Worm (Caenorhabditis elegans) whole organism, L3 larva: ENCODE results near the gene Y46G5A.47.

Experiments
- R02D3.7 ChIP-seq: fragments of 150-350 bp; optimal IDR thresholded peaks from 2 replicates; lab custom pipeline; 2014; ENCODE audit warnings: missing biosample characterization, missing genetic modification characterization
- ZK546.5 ChIP-seq: sonication (generic microtip); optimal IDR thresholded peaks from 2 replicates; lab custom pipeline; 2017; ENCODE audit warnings: missing biosample characterization, missing genetic modification characterization
- aly-2 ChIP-seq: fragments of 150-350 bp; optimal IDR thresholded peaks from 2 replicates; lab custom pipeline; 2014; ENCODE audit warnings: missing biosample characterization, missing genetic modification characterization
- ceh-28 ChIP-seq: fragments of 150-350 bp; optimal IDR thresholded peaks from 2 replicates; lab custom pipeline; 2014; ENCODE audit warnings: missing biosample characterization, missing genetic modification reagents, missing genetic modification characterization
- ceh-82 ChIP-seq: fragments of 150-350 bp; optimal IDR thresholded peaks from 2 replicates; lab custom pipeline; 2014; ENCODE audit warnings: missing biosample characterization, missing genetic modification characterization
- egl-5 ChIP-seq: fragments of 150-350 bp; optimal IDR thresholded peaks from 2 replicates; lab custom pipeline; 2017; ENCODE audit warnings: missing biosample characterization, missing genetic modification reagents, missing genetic modification characterization, inconsistent platforms
- elt-2 ChIP-seq: sonication (generic microtip); optimal IDR thresholded peaks from 2 replicates; lab custom pipeline; 2016; ENCODE audit warnings: missing genetic modification reagents, mild to moderate bottlenecking, missing genetic modification characterization, missing compliant biosample characterization
- fkh-2 ChIP-seq: fragments of 150-350 bp; optimal IDR thresholded peaks from 2 replicates; lab custom pipeline; 2014; ENCODE audit warnings: missing biosample characterization, missing genetic modification reagents, missing genetic modification characterization
- hmg-11 ChIP-seq: sonication (generic microtip); optimal IDR thresholded peaks from 2 replicates; lab custom pipeline; 2016; ENCODE audit warnings: missing genetic modification characterization, missing compliant biosample characterization
- jun-1 ChIP-seq: fragments of 150-350 bp; optimal IDR thresholded peaks from 2 replicates; lab custom pipeline; 2014; ENCODE audit warnings: missing biosample characterization, missing genetic modification reagents, missing genetic modification characterization
- lin-39 ChIP-seq: fragments of 150-350 bp; optimal IDR thresholded peaks from 2 replicates; lab custom pipeline; 2018; ENCODE audit warnings: missing biosample characterization, missing genetic modification reagents, missing genetic modification characterization
- lsy-12 ChIP-seq: sonication (generic microtip); optimal IDR thresholded peaks from 2 replicates; lab custom pipeline; 2016; ENCODE audit warnings: mild to moderate bottlenecking, missing genetic modification characterization, missing compliant biosample characterization
- mdl-1 ChIP-seq: fragments of 150-350 bp; optimal IDR thresholded peaks from 2 replicates; lab custom pipeline; 2014; ENCODE audit warnings: missing biosample characterization, missing genetic modification characterization
- mml-1 ChIP-seq: fragments of 150-350 bp; sonication (generic microtip); optimal IDR thresholded peaks from 3 replicates; lab custom pipeline; 2014; ENCODE audit warnings: missing biosample characterization, missing genetic modification characterization
- nfya-1 ChIP-seq: sonication (generic microtip); optimal IDR thresholded peaks from 2 replicates; lab custom pipeline; 2017; ENCODE audit warnings: missing genetic modification characterization, mild to moderate bottlenecking, missing compliant biosample characterization, antibody characterized with exemption, moderate library complexity; ENCODE audit not compliant: insufficient read depth
- nhr-11 ChIP-seq: fragments of 150-350 bp; optimal IDR thresholded peaks from 2 replicates; lab custom pipeline; 2014; ENCODE audit warnings: missing biosample characterization, missing genetic modification characterization
- nhr-237 ChIP-seq: fragments of 150-350 bp; optimal IDR thresholded peaks from 2 replicates; lab custom pipeline; 2014; ENCODE audit warnings: missing biosample characterization, missing genetic modification characterization
- nhr-25 ChIP-seq: sonication (generic microtip); optimal IDR thresholded peaks from 2 replicates; lab custom pipeline; 2017; ENCODE audit warnings: missing biosample characterization, missing genetic modification characterization
- nhr-28 ChIP-seq: fragments of 150-350 bp; optimal IDR thresholded peaks from 2 replicates; lab custom pipeline; 2014; ENCODE audit warnings: missing biosample characterization, missing genetic modification characterization
- nhr-43 ChIP-seq: sonication (generic microtip); optimal IDR thresholded peaks from 2 replicates; lab custom pipeline; 2016; ENCODE audit warnings: mild to moderate bottlenecking, missing genetic modification characterization, missing compliant biosample characterization; ENCODE audit not compliant: poor library complexity, severe bottlenecking
- nhr-76 ChIP-seq: fragments of 150-350 bp; sonication (generic microtip); optimal IDR thresholded peaks from 5 replicates; lab custom pipeline; 2014; ENCODE audit warnings: missing biosample characterization, missing genetic modification characterization
- pha-4 ChIP-seq: fragments of 150-350 bp; optimal IDR thresholded peaks from 2 replicates; lab custom pipeline; 2014; ENCODE audit warnings: missing biosample characterization, missing genetic modification reagents, missing genetic modification characterization
- pqm-1 ChIP-seq: fragments of 150-350 bp; optimal IDR thresholded peaks from 2 replicates; lab custom pipeline; 2017; ENCODE audit warnings: missing biosample characterization, missing genetic modification characterization, inconsistent platforms
- skn-1 ChIP-seq: fragments of 150-350 bp; optimal IDR thresholded peaks from 2 replicates; lab custom pipeline; 2014; ENCODE audit warnings: missing biosample characterization, missing genetic modification characterization
- snpc-4 ChIP-seq: fragments of 150-350 bp; optimal IDR thresholded peaks from 2 replicates; lab custom pipeline; 2014; ENCODE audit warnings: missing biosample characterization, missing genetic modification characterization
- tbx-2 ChIP-seq: sonication (generic microtip); optimal IDR thresholded peaks from 2 replicates; lab custom pipeline; 2016; ENCODE audit warnings: mild to moderate bottlenecking, missing genetic modification characterization, missing compliant biosample characterization
- unc-62 ChIP-seq: fragments of 150-350 bp; sonication (generic microtip); optimal IDR thresholded peaks from 4 replicates; lab custom pipeline; 2014; ENCODE audit warnings: missing biosample characterization, missing genetic modification reagents, missing genetic modification characterization
- zag-1 ChIP-seq: fragments of 150-350 bp; optimal IDR thresholded peaks from 2 replicates; lab custom pipeline; 2014; ENCODE audit warnings: missing biosample characterization, missing genetic modification characterization
- ztf-11 ChIP-seq: fragments of 150-350 bp; optimal IDR thresholded peaks from 2 replicates; lab custom pipeline; 2014; ENCODE audit warnings: missing biosample characterization, missing genetic modification characterization
- ztf-4 ChIP-seq: fragments of 150-350 bp; optimal IDR thresholded peaks from 2 replicates; lab custom pipeline; 2014; ENCODE audit warnings: missing biosample characterization, missing genetic modification characterization

The Y46G5A.47 gene

DNA sequence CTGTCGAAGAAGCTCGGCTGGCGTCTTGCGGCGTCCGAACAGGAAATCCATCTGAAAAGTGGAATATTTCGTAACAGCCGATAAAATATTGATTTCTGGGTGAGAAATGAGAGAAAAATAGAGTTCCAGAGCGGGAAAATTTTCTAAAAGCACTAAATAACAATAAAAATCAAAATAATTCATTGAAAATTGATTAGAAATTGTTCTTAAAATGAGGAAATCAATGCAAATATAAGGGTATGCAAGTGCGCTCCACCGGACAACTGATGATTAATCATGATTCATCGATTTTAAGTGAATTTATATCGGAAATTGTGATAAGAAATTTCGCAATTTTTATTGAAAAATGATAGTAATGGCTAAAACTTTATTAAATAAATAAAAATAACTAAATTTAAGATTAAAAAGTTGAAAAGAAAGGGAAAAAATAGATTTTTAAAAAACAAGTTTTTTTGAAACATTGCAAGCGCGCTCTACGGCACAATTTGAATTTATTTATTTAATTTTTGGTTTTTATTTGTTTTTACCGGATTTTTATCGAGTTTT lies 36.9 kb downstream of the Y46G5A.47 start, which contains the start of the genes vps-2 and tiar-2 (continued):
- no peak for TF ChIP-seq nhr-11 (tag; lab: Kevin White, UChicago)

ce11 chrII:12767258-12767824 lies 37.8 kb downstream of the Y46G5A.47 start:
- TF ChIP-seq ztf-4 (tag; lab: Kevin White, UChicago) (no peak), unc-62 (GFP tag; lab: Kevin White, UChicago) (no peak), snpc-4 (no peak), nhr-76 (tag; lab: Kevin White, UChicago) (no peak), nfya-1 (no peak), lsy-12 (tag; lab: Kevin White, UChicago) (no peak), nhr-43 (tag; lab: Kevin White, UChicago) (no peak), ztf-11 (tag; lab: Kevin White, UChicago) (no peak), nhr-237 (tag; lab: Kevin White, UChicago) (no peak), ZK546.5 (no peak), hmg-11 (tag; lab: Kevin White, UChicago) (no peak), elt-2 (no peak), fkh-2 (tag; lab: Kevin White, UChicago) (no peak), mdl-1 (tag; lab: Kevin White, UChicago) (no peak), pha-4 (tag; lab: Kevin White, UChicago) (no peak), pqm-1 (tag; lab: Kevin White, UChicago) (no peak), nhr-25 (tag; lab: Kevin White, UChicago) (no peak)

ce11 chrII:12766443-12767188 lies 38.5 kb downstream of the Y46G5A.47 start:
- TF ChIP-seq snpc-4 (no peak), ceh-82 (tag; lab: Kevin White, UChicago) (no peak), R02D3.7 (tag; lab: Kevin White, UChicago) (no peak), ceh-28 (tag; lab: Kevin White, UChicago) (peak; percentile 81)

ce11 chrII:12764476-12764875 lies 40.6 kb downstream of the Y46G5A.47 start:
- TF ChIP-seq hmg-11 (tag; lab: Kevin White, UChicago) (no peak), elt-2 (no peak), lsy-12 (tag; lab: Kevin White, UChicago) (no peak), lin-39 (no peak), egl-5 (tag; lab: Kevin White, UChicago) (no peak), nhr-237 (tag; lab: Kevin White, UChicago) (no peak), zag-1 (tag; lab: Kevin White, UChicago) (no peak), R02D3.7 (tag; lab: Kevin White, UChicago) (no peak), nhr-28 (tag; lab: Kevin White, UChicago) (no peak)

DNA sequence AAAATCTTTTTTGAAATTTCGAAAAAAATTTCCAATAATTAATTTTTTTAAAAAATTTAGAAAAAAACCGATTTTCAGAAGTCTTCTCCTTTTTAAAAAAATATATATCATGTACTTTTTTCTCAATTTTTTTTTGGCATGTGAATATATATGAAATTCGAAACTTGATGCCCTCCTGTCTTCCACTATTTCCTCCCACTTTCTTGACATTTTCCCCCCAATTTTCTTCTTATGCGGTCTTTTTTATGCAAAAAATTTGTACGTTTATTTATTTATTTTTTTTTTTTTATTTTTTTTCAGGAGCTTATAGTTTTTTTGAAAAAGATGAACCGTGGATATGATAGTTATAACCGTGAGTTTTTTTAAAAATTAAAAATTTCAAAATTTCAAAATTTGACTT lies 44.6 kb downstream of the Y46G5A.47 start, which contains the start of gene cnp-2:
Gene cnp-2 (plus strand): TSS at position 301 of the 400 bp plus-strand sequence.
- TF ChIP-seq tbx-2 (tag; lab: Kevin White, UChicago) (no peak), skn-1 (tag; lab: Kevin White, UChicago) (no peak), unc-62 (GFP tag; lab: Kevin White, UChicago) (no peak), aly-2 (tag; lab: Kevin White, UChicago) (no peak), mml-1 (tag; lab: Kevin White, UChicago) (no peak), jun-1 (tag; lab: Kevin White, UChicago) (no peak), nhr-43 (tag; lab: Kevin White, UChicago) (no peak), zag-1 (tag; lab: Kevin White, UChicago) (no peak)
